Worm (Caenorhabditis elegans) whole organism, L1 larva: ENCODE results near the gene F46B6.10.

Experiments
- fkh-10 ChIP-seq: sonication (generic microtip); optimal IDR thresholded peaks from 2 replicates; lab custom pipeline; 2017; ENCODE audit warnings: missing biosample characterization, missing genetic modification reagents, missing genetic modification characterization
- irx-1 ChIP-seq: sonication (generic microtip); optimal IDR thresholded peaks from 2 replicates; lab custom pipeline; 2016; ENCODE audit warnings: missing genetic modification characterization, missing compliant biosample characterization
- nhr-28 ChIP-seq: fragments of 150-350 bp; optimal IDR thresholded peaks from 2 replicates; lab custom pipeline; 2014; ENCODE audit warnings: missing biosample characterization, missing genetic modification characterization
- pqm-1 ChIP-seq: sonication (generic microtip); optimal IDR thresholded peaks from 3 replicates; lab custom pipeline; 2017; ENCODE audit warnings: missing biosample characterization, missing genetic modification characterization
- unc-62 ChIP-seq: fragments of 150-350 bp; optimal IDR thresholded peaks from 2 replicates; lab custom pipeline; 2014; ENCODE audit warnings: missing biosample characterization, missing genetic modification reagents, missing genetic modification characterization
- ztf-11 ChIP-seq, 2 experiments: sonication (generic microtip); optimal IDR thresholded peaks; 2 replicates each; lab custom pipeline; 2016 to 2017; ENCODE audit warnings: missing genetic modification characterization in 2 of 2, missing biosample characterization in 1 of 2, missing compliant biosample characterization in 1 of 2

- peak; percentile 56 for TF ChIP-seq fkh-10 (GFP tag; lab: Kevin White, UChicago)
- TF ChIP-seq ztf-11 (tag; optimal IDR thresholded peaks at IDR 0.05; lab: Kevin White, UChicago), result no peak
- no peak for TF ChIP-seq nhr-28
- no peak for TF ChIP-seq pqm-1
- TF ChIP-seq unc-62, result no peak
- TF ChIP-seq irx-1 (tag; lab: Kevin White, UChicago), result no peak
Measured at ce11 chrV:9771970-9772369, 29.9 kb downstream of the F46B6.10 start, which contains the start of gene F46B6.2.
